Fruit fly (Drosophila melanogaster) whole organism, embryonic: ENCODE results near the gene AANATL7.

Experiments used
- Antp ChIP-seq: fragments of 200-800 bp; sonication (Bioruptor generic); optimal IDR thresholded peaks from 3 replicates; lab custom pipeline; 2016; ENCODE audit warnings: missing biosample characterization, missing genetic modification characterization
- B-H1 ChIP-seq: fragments of 200-800 bp; sonication (Bioruptor generic); IDR thresholded peaks from 3 replicates; pipeline ENCODE4 v1.3.6; 2022; ENCODE audit warnings: missing biosample characterization, missing genetic modification characterization
- CG12155 ChIP-seq: fragments of 200-800 bp; sonication (Bioruptor generic); optimal IDR thresholded peaks from 3 replicates; lab custom pipeline; 2016; ENCODE audit warnings: missing biosample characterization, missing genetic modification characterization
- CG12236 ChIP-seq: fragments of 200-800 bp; sonication (Bioruptor generic); optimal IDR thresholded peaks from 2 replicates; lab custom pipeline; 2016; ENCODE audit warnings: missing biosample characterization, missing genetic modification characterization
- CG14014 ChIP-seq: fragments of 200-800 bp; sonication (Bioruptor generic); IDR thresholded peaks from 2 replicates; pipeline ENCODE4 v1.3.6; 2022; ENCODE audit warnings: missing biosample characterization, missing genetic modification characterization
- CG15011 ChIP-seq: fragments of 200-800 bp; sonication (Bioruptor generic); optimal IDR thresholded peaks from 3 replicates; lab custom pipeline; 2018; ENCODE audit warnings: missing biosample characterization, mild to moderate bottlenecking, missing genetic modification characterization
- CG15514 ChIP-seq: fragments of 200-800 bp; sonication (Bioruptor generic); optimal IDR thresholded peaks from 3 replicates; lab custom pipeline; 2017; ENCODE audit warnings: missing biosample characterization, missing genetic modification characterization, mild to moderate bottlenecking, moderate library complexity, missing genetic modification reagents
- CG16779 ChIP-seq: fragments of 200-800 bp; sonication (Bioruptor generic); IDR thresholded peaks from 2 replicates; pipeline ENCODE4 v1.3.6; 2022; ENCODE audit warnings: missing biosample characterization, missing genetic modification characterization
- CG16813 ChIP-seq: fragments of 200-800 bp; sonication (Bioruptor generic); IDR thresholded peaks from 3 replicates; pipeline ENCODE4 v1.3.6; 2022; ENCODE audit warnings: missing biosample characterization, missing genetic modification characterization; ENCODE audit not compliant: partially characterized antibody
- CG17186 ChIP-seq: fragments of 200-800 bp; sonication (Bioruptor generic); optimal IDR thresholded peaks from 3 replicates; lab custom pipeline; 2017; ENCODE audit warnings: missing biosample characterization, missing genetic modification reagents, missing genetic modification characterization
- CG2678 ChIP-seq: fragments of 200-800 bp; sonication (Bioruptor generic); optimal IDR thresholded peaks from 3 replicates; lab custom pipeline; 2019; ENCODE audit warnings: missing biosample characterization, mild to moderate bottlenecking, missing genetic modification characterization, moderate library complexity
- CG31224 ChIP-seq: fragments of 200-800 bp; sonication (Bioruptor generic); IDR thresholded peaks from 2 replicates; pipeline ENCODE4 v1.3.6; 2022; ENCODE audit warnings: missing biosample characterization, missing genetic modification characterization
- CG3163 ChIP-seq: fragments of 200-800 bp; sonication (Bioruptor generic); optimal IDR thresholded peaks from 3 replicates; lab custom pipeline; 2016; ENCODE audit warnings: missing biosample characterization, missing genetic modification characterization
- CG34224 ChIP-seq: fragments of 200-800 bp; sonication (Bioruptor generic); IDR thresholded peaks from 3 replicates; pipeline ENCODE4 v1.3.6; 2022; ENCODE audit warnings: missing biosample characterization, missing genetic modification characterization; ENCODE audit not compliant: partially characterized antibody
- CG6654 ChIP-seq: fragments of 200-800 bp; sonication (Bioruptor generic); optimal IDR thresholded peaks from 2 replicates; lab custom pipeline; 2017; ENCODE audit warnings: missing biosample characterization, mild to moderate bottlenecking, missing genetic modification characterization
- CG7745 ChIP-seq: fragments of 200-800 bp; sonication (Bioruptor generic); optimal IDR thresholded peaks from 2 replicates; lab custom pipeline; 2018; ENCODE audit warnings: missing biosample characterization, mild to moderate bottlenecking, missing genetic modification characterization, moderate library complexity
- CG9609 ChIP-seq: fragments of 200-800 bp; sonication (Bioruptor generic); optimal IDR thresholded peaks from 3 replicates; lab custom pipeline; 2016; ENCODE audit warnings: missing biosample characterization, missing genetic modification characterization
- CG9932 ChIP-seq: fragments of 200-800 bp; sonication (Bioruptor generic); IDR thresholded peaks from 2 replicates; pipeline ENCODE4 v1.3.6; 2022; ENCODE audit warnings: missing biosample characterization, missing genetic modification characterization
- CTCF ChIP-seq: fragments of 200-800 bp; sonication (Bioruptor generic); optimal IDR thresholded peaks from 2 replicates; lab custom pipeline; 2017; ENCODE audit warnings: missing biosample characterization, mild to moderate bottlenecking, missing genetic modification characterization, moderate library complexity
- D19A ChIP-seq: fragments of 200-800 bp; optimal IDR thresholded peaks from 3 replicates; lab custom pipeline; 2019; ENCODE audit warnings: missing biosample characterization, mild to moderate bottlenecking, missing genetic modification characterization, moderate library complexity
- Doc2 ChIP-seq: fragments of 200-800 bp; sonication (Bioruptor generic); IDR thresholded peaks from 2 replicates; pipeline ENCODE4 v1.3.6; 2022; ENCODE audit warnings: missing biosample characterization, missing genetic modification characterization
- Dref ChIP-seq: fragments of 200-800 bp; sonication (Bioruptor generic); IDR thresholded peaks from 2 replicates; pipeline ENCODE4 v1.3.6; 2022; ENCODE audit warnings: missing biosample characterization, missing genetic modification characterization
- Ets65A ChIP-seq: fragments of 200-800 bp; sonication (Bioruptor generic); peaks from one replicate; lab custom pipeline; 2016; ENCODE audit warnings: missing biosample characterization, missing genetic modification characterization
- Fer1 ChIP-seq: fragments of 200-800 bp; sonication (Bioruptor generic); optimal IDR thresholded peaks from 2 replicates; lab custom pipeline; 2017; ENCODE audit warnings: missing biosample characterization, mild to moderate bottlenecking, missing genetic modification characterization
- GATAe ChIP-seq: fragments of 200-800 bp; sonication (Bioruptor generic); conservative IDR thresholded peaks from 2 replicates; pipeline ENCODE4 v1.3.6; 2022; ENCODE audit warnings: missing biosample characterization, missing genetic modification characterization
- Hmx ChIP-seq: fragments of 200-800 bp; sonication (Bioruptor generic); optimal IDR thresholded peaks from 2 replicates; lab custom pipeline; 2016; ENCODE audit warnings: missing biosample characterization, missing genetic modification characterization
- Mes4 ChIP-seq: fragments of 200-800 bp; sonication (Bioruptor generic); optimal IDR thresholded peaks from 2 replicates; lab custom pipeline; 2016; ENCODE audit warnings: missing biosample characterization, missing genetic modification characterization
- Mrtf ChIP-seq: fragments of 200-800 bp; sonication (Bioruptor generic); IDR thresholded peaks from 3 replicates; pipeline ENCODE4 v1.3.6; 2022; ENCODE audit warnings: missing biosample characterization, missing genetic modification characterization
- Nf-YC ChIP-seq: fragments of 200-800 bp; optimal IDR thresholded peaks from 3 replicates; lab custom pipeline; 2019; ENCODE audit warnings: missing biosample characterization, mild to moderate bottlenecking, missing genetic modification characterization, moderate library complexity
- NfI ChIP-seq: fragments of 200-800 bp; sonication (Bioruptor generic); optimal IDR thresholded peaks from 3 replicates; lab custom pipeline; 2018; ENCODE audit warnings: missing biosample characterization, mild to moderate bottlenecking, missing genetic modification characterization, moderate library complexity
- Oli ChIP-seq: fragments of 200-800 bp; sonication (Bioruptor generic); optimal IDR thresholded peaks from 2 replicates; lab custom pipeline; 2018; ENCODE audit warnings: missing biosample characterization, mild to moderate bottlenecking, missing genetic modification characterization, moderate library complexity
- Side ChIP-seq: fragments of 200-800 bp; sonication (Bioruptor generic); optimal IDR thresholded peaks from 2 replicates; lab custom pipeline; 2016; ENCODE audit warnings: missing biosample characterization, missing genetic modification characterization
- Sin3A ChIP-seq: fragments of >200 bp; optimal IDR thresholded peaks from 2 replicates; lab custom pipeline; 2018
- Sry-δ ChIP-seq: fragments of 200-800 bp; sonication (Bioruptor generic); optimal IDR thresholded peaks from 2 replicates; lab custom pipeline; 2016; ENCODE audit warnings: missing biosample characterization, missing genetic modification characterization
- bab2 ChIP-seq: fragments of 200-800 bp; sonication (Bioruptor generic); optimal IDR thresholded peaks from 2 replicates; lab custom pipeline; 2016; ENCODE audit warnings: missing biosample characterization, missing genetic modification characterization
- chn ChIP-seq: fragments of 200-800 bp; sonication (Bioruptor generic); optimal IDR thresholded peaks from 2 replicates; lab custom pipeline; 2016; ENCODE audit warnings: missing biosample characterization, missing genetic modification characterization
- fu2 ChIP-seq: fragments of 200-800 bp; sonication (Bioruptor generic); optimal IDR thresholded peaks from 2 replicates; lab custom pipeline; 2016; ENCODE audit warnings: missing biosample characterization, missing genetic modification characterization
- grau ChIP-seq: fragments of 200-800 bp; optimal IDR thresholded peaks from 3 replicates; lab custom pipeline; 2019; ENCODE audit warnings: missing biosample characterization, mild to moderate bottlenecking, missing genetic modification characterization, moderate library complexity
- gsb ChIP-seq: fragments of 200-800 bp; sonication (Bioruptor generic); IDR thresholded peaks from 2 replicates; pipeline ENCODE4 v1.3.6; 2022; ENCODE audit warnings: missing biosample characterization, missing genetic modification characterization
- h ChIP-seq: fragments of >200 bp; optimal IDR thresholded peaks from 2 replicates; lab custom pipeline; 2017
- hbn ChIP-seq: fragments of 200-800 bp; sonication (Bioruptor generic); IDR thresholded peaks from 2 replicates; pipeline ENCODE4 v1.3.6; 2022; ENCODE audit warnings: missing biosample characterization, missing genetic modification characterization; ENCODE audit not compliant: partially characterized antibody
- her ChIP-seq: fragments of 200-800 bp; sonication (Bioruptor generic); optimal IDR thresholded peaks from 2 replicates; lab custom pipeline; 2016; ENCODE audit warnings: missing biosample characterization, missing genetic modification characterization
- lilli ChIP-seq: fragments of 200-800 bp; sonication (Bioruptor generic); optimal IDR thresholded peaks from 3 replicates; lab custom pipeline; 2016; ENCODE audit warnings: missing biosample characterization, missing genetic modification characterization
- pho ChIP-seq: fragments of 200-800 bp; sonication (Bioruptor generic); optimal IDR thresholded peaks from 2 replicates; lab custom pipeline; 2016; ENCODE audit warnings: missing biosample characterization, missing genetic modification characterization
- pros ChIP-seq: fragments of 200-800 bp; sonication (Bioruptor generic); optimal IDR thresholded peaks from 3 replicates; lab custom pipeline; 2019; ENCODE audit warnings: missing biosample characterization, mild to moderate bottlenecking, missing genetic modification characterization, moderate library complexity
- pzg ChIP-seq: fragments of 200-800 bp; sonication (Bioruptor generic); optimal IDR thresholded peaks from 3 replicates; lab custom pipeline; 2018; ENCODE audit warnings: missing biosample characterization, mild to moderate bottlenecking, missing genetic modification characterization, moderate library complexity
- sna ChIP-seq: fragments of 200-800 bp; sonication (Bioruptor generic); IDR thresholded peaks from 2 replicates; pipeline ENCODE4 v1.3.6; 2022; ENCODE audit warnings: missing biosample characterization, missing genetic modification characterization; ENCODE audit not compliant: partially characterized antibody
- stc ChIP-seq: fragments of 200-800 bp; sonication (Bioruptor generic); IDR thresholded peaks from 2 replicates; pipeline ENCODE4 v1.3.6; 2022; ENCODE audit warnings: missing biosample characterization, missing genetic modification characterization
- stwl ChIP-seq: fragments of 200-800 bp; sonication (Bioruptor generic); optimal IDR thresholded peaks from 3 replicates; lab custom pipeline; 2018; ENCODE audit warnings: missing biosample characterization, mild to moderate bottlenecking, missing genetic modification characterization, moderate library complexity
- sug ChIP-seq: fragments of 200-800 bp; optimal IDR thresholded peaks from 2 replicates; lab custom pipeline; 2019; ENCODE audit warnings: missing biosample characterization, mild to moderate bottlenecking, missing genetic modification characterization, moderate library complexity
- tin ChIP-seq: fragments of 200-800 bp; sonication (Bioruptor generic); optimal IDR thresholded peaks from 3 replicates; lab custom pipeline; 2016; ENCODE audit warnings: missing biosample characterization, missing genetic modification characterization
- twi ChIP-seq: fragments of 200-800 bp; optimal IDR thresholded peaks from 2 replicates; lab custom pipeline; 2019; ENCODE audit warnings: missing biosample characterization, mild to moderate bottlenecking, missing genetic modification characterization, moderate library complexity

The AANATL7 gene

DNA sequence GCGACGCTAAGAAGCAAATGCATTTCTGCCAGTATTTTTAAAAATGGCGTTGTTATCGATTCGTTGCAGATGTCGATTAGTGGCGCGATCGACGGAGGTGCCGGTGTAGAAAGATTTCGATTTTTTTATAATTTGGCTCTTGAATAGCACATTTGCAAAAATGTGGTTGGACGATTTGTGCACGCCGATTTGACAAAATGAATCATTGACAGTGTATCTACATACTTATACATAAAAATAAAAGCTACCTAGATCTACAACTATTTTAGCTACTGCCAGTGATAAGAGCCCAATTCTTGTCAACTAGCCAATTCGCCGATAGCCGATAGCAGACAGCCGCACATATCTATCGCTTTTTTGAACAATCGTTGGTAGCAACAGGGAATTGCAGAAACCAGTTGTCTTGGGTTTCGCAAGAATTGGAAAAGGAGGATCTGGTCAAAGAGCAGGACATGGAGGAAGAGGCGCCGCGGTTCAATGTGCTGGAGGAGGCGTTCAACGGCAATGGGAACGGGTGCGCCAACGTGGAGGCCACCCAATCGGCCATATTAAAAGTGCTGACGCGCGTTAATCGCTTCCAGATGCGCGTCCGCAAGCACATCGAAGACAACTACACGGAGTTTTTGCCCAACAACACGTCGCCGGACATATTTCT is 23.2 kb downstream of the AANATL7 start, which contains the start of the genes Klp3A and Zw10 (continued):
- TF ChIP-seq CG14014 (GFP tag; lab: Robert Waterston, UW) (no peak), pros (GFP tag; lab: Kevin White, UChicago) (no peak), Ets65A (GFP tag; lab: Kevin White, UChicago) (peak; percentile 81), grau (tag; lab: Kevin White, UChicago) (peak; percentile 41), Oli (tag; lab: Kevin White, UChicago) (no peak), D19A (tag; lab: Kevin White, UChicago) (no peak), Side (no peak), Fer1 (no peak), Nf-YC (tag; lab: Kevin White, UChicago) (no peak), Sin3A (peak; percentile 68), pzg (GFP tag; lab: Kevin White, UChicago) (peak; percentile 35), stwl (tag; lab: Kevin White, UChicago) (peak; percentile 34), CG12236 (no peak), CG7745 (no peak), gsb (GFP tag; lab: Robert Waterston, UW) (no peak), her (GFP tag; lab: Kevin White, UChicago) (no peak), B-H1 (GFP tag; lab: Robert Waterston, UW) (no peak), CG34224 (peak; percentile 66; the same call in 2 of the 3 replicates), CG31224 (GFP tag; lab: Robert Waterston, UW) (no peak), stc (no peak), sna (GFP tag; lab: Robert Waterston, UW) (peak; percentile 63; the same call in 1 of the 2 replicates), tin (GFP tag; lab: Kevin White, UChicago) (no peak), fu2 (no peak), Hmx (GFP tag; lab: Kevin White, UChicago) (no peak), CG3163 (GFP tag; lab: Kevin White, UChicago) (no peak), CTCF (GFP tag; lab: Kevin White, UChicago) (no peak), CG2678 (tag; lab: Kevin White, UChicago) (no peak), lilli (GFP tag; lab: Kevin White, UChicago) (peak; percentile 45), NfI (GFP tag; lab: Kevin White, UChicago) (peak; percentile 27), CG16779 (no peak), CG15011 (GFP tag; lab: Kevin White, UChicago) (no peak), sug (tag; lab: Kevin White, UChicago) (peak; percentile 45), CG9932 (GFP tag; lab: Robert Waterston, UW) (peak; percentile 43; the same call in 1 of the 2 replicates), bab2 (GFP tag; lab: Kevin White, UChicago) (no peak), pho (GFP tag; lab: Kevin White, UChicago) (peak; percentile 43), chn (no peak), CG16813 (peak; percentile 70), GATAe (no peak), twi (peak; percentile 10), CG9609 (GFP tag; lab: Kevin White, UChicago) (no peak), CG12155 (GFP tag; lab: Kevin White, UChicago) (no peak), CG17186 (GFP tag; lab: Kevin White, UChicago) (peak; percentile 57), Sry-δ (GFP tag; lab: Kevin White, UChicago) (peak; percentile 74), CG15514 (GFP tag; lab: Kevin White, UChicago) (peak; percentile 46), h (lab: Kevin White, UChicago) (no peak), Dref (GFP tag; lab: Robert Waterston, UW) (peak; percentile 63), Antp (GFP tag; lab: Kevin White, UChicago) (peak; percentile 1), Mes4 (GFP tag; lab: Kevin White, UChicago) (no peak), Doc2 (GFP tag; lab: Robert Waterston, UW) (no peak), Mrtf (GFP tag; lab: Robert Waterston, UW) (no peak), CG6654 (GFP tag; lab: Kevin White, UChicago) (no peak), hbn (no peak)
